Worm (Caenorhabditis elegans): ENCODE data around the gene lgc-58.

- TF ChIP-seq nfyb-1 (GFP tag; IDR thresholded peaks at IDR 0.05) = no peak
- TF ChIP-seq pha-4 (tag; optimal IDR thresholded peaks at IDR 0.05) = no peak
- no peak for TF ChIP-seq F33H1.4 (GFP tag; IDR thresholded peaks at IDR 0.05)
- TF ChIP-seq nhr-90 (tag; optimal IDR thresholded peaks at IDR 0.05) = no peak
Observed at ce11 chrX:6128773-6129172, 53.5 kb downstream of the lgc-58 start.

Data from whole organism, young adult.